Fruit fly (Drosophila melanogaster) whole organism, embryonic: ENCODE results near the gene M6.

ENCODE experiments used
- Ada2b ChIP-seq: fragments of 200-800 bp; sonication (Bioruptor generic); IDR thresholded peaks from 2 replicates; pipeline ENCODE4 v1.3.6; 2022; ENCODE audit warnings: missing biosample characterization, missing genetic modification characterization
- Atf3 ChIP-seq: fragments of 200-800 bp; sonication (Bioruptor generic); optimal IDR thresholded peaks from 3 replicates; lab custom pipeline; 2016; ENCODE audit warnings: missing biosample characterization, missing genetic modification characterization
- BtbVII ChIP-seq: fragments of 200-800 bp; sonication (Bioruptor generic); optimal IDR thresholded peaks from 3 replicates; lab custom pipeline; 2017; ENCODE audit warnings: missing biosample characterization, mild to moderate bottlenecking, missing genetic modification characterization
- CG11696 ChIP-seq: fragments of 200-800 bp; sonication (Bioruptor generic); IDR thresholded peaks from 2 replicates; pipeline ENCODE4 v1.3.6; 2022; ENCODE audit warnings: missing biosample characterization, missing genetic modification characterization
- CG1233 ChIP-seq: fragments of 200-800 bp; sonication (Bioruptor generic); optimal IDR thresholded peaks from 4 replicates; lab custom pipeline; 2018; ENCODE audit warnings: missing biosample characterization, mild to moderate bottlenecking, missing genetic modification characterization
- CG15073 ChIP-seq: fragments of 200-800 bp; sonication (Bioruptor generic); optimal IDR thresholded peaks from 2 replicates; lab custom pipeline; 2016; ENCODE audit warnings: missing biosample characterization, missing genetic modification characterization
- CG1529 ChIP-seq: fragments of 200-800 bp; sonication (Bioruptor generic); optimal IDR thresholded peaks from 3 replicates; lab custom pipeline; 2018; ENCODE audit warnings: missing biosample characterization, missing genetic modification characterization
- CG15479 ChIP-seq: fragments of 200-800 bp; sonication (Bioruptor generic); optimal IDR thresholded peaks from 3 replicates; lab custom pipeline; 2019; ENCODE audit warnings: missing biosample characterization, mild to moderate bottlenecking, missing genetic modification characterization, moderate library complexity
- CG17186 ChIP-seq: fragments of 200-800 bp; sonication (Bioruptor generic); optimal IDR thresholded peaks from 3 replicates; lab custom pipeline; 2017; ENCODE audit warnings: missing biosample characterization, missing genetic modification reagents, missing genetic modification characterization
- CG17385 ChIP-seq: fragments of 200-800 bp; sonication (Bioruptor generic); optimal IDR thresholded peaks from 3 replicates; lab custom pipeline; 2018; ENCODE audit warnings: missing biosample characterization, mild to moderate bottlenecking, missing genetic modification characterization
- CG18262 ChIP-seq: fragments of 200-800 bp; optimal IDR thresholded peaks from 3 replicates; lab custom pipeline; 2019; ENCODE audit warnings: missing biosample characterization, mild to moderate bottlenecking, missing genetic modification characterization, moderate library complexity
- CG18599 ChIP-seq: fragments of 200-800 bp; sonication (Bioruptor generic); optimal IDR thresholded peaks from 3 replicates; lab custom pipeline; 2017; ENCODE audit warnings: missing biosample characterization, missing genetic modification characterization, mild to moderate bottlenecking, moderate library complexity, missing genetic modification reagents
- CG18619 ChIP-seq: fragments of 200-800 bp; sonication (Bioruptor generic); optimal IDR thresholded peaks from 3 replicates; lab custom pipeline; 2017; ENCODE audit warnings: missing biosample characterization, mild to moderate bottlenecking, missing genetic modification characterization
- CG30020 ChIP-seq: fragments of 200-800 bp; optimal IDR thresholded peaks from 2 replicates; lab custom pipeline; 2019; ENCODE audit warnings: missing biosample characterization, mild to moderate bottlenecking, missing genetic modification characterization, moderate library complexity
- CG31224 ChIP-seq: fragments of 200-800 bp; sonication (Bioruptor generic); IDR thresholded peaks from 2 replicates; pipeline ENCODE4 v1.3.6; 2022; ENCODE audit warnings: missing biosample characterization, missing genetic modification characterization
- CG31365 ChIP-seq: fragments of 200-800 bp; sonication (Bioruptor generic); optimal IDR thresholded peaks from 2 replicates; lab custom pipeline; 2018; ENCODE audit warnings: missing biosample characterization, mild to moderate bottlenecking, missing genetic modification characterization
- CG34224 ChIP-seq: fragments of 200-800 bp; sonication (Bioruptor generic); IDR thresholded peaks from 3 replicates; pipeline ENCODE4 v1.3.6; 2022; ENCODE audit warnings: missing biosample characterization, missing genetic modification characterization; ENCODE audit not compliant: partially characterized antibody
- CG5953 ChIP-seq: fragments of 200-800 bp; sonication (Bioruptor generic); IDR thresholded peaks from 2 replicates; pipeline ENCODE4 v1.3.6; 2022; ENCODE audit warnings: missing biosample characterization, missing genetic modification characterization
- CG6254 ChIP-seq: fragments of 200-800 bp; sonication (Bioruptor generic); optimal IDR thresholded peaks from 3 replicates; lab custom pipeline; 2017; ENCODE audit warnings: mild to moderate bottlenecking, missing biosample characterization, missing genetic modification reagents, missing genetic modification characterization
- CG6272 ChIP-seq: fragments of 200-800 bp; sonication (Bioruptor generic); IDR thresholded peaks from 2 replicates; pipeline ENCODE4 v1.3.6; 2022; ENCODE audit warnings: missing biosample characterization, missing genetic modification characterization
- CG6791 ChIP-seq: fragments of 200-800 bp; sonication (Bioruptor generic); IDR thresholded peaks from 3 replicates; pipeline ENCODE4 v1.3.6; 2022; ENCODE audit warnings: missing biosample characterization, missing genetic modification characterization; ENCODE audit not compliant: partially characterized antibody
- CG7786 ChIP-seq: fragments of 200-800 bp; sonication (Bioruptor generic); optimal IDR thresholded peaks from 2 replicates; lab custom pipeline; 2016; ENCODE audit warnings: missing biosample characterization, missing genetic modification characterization
- CG8765 ChIP-seq: fragments of 200-800 bp; sonication (Bioruptor generic); IDR thresholded peaks from 2 replicates; pipeline ENCODE4 v1.3.6; 2022; ENCODE audit warnings: missing biosample characterization, missing genetic modification characterization
- CG8944 ChIP-seq: fragments of 200-800 bp; sonication (Bioruptor generic); optimal IDR thresholded peaks from 3 replicates; lab custom pipeline; 2016; ENCODE audit warnings: missing biosample characterization, missing genetic modification characterization
- D ChIP-seq, 2 experiments: fragments of 200-800 bp in 1 of 2; fragments of >200 bp in 1 of 2; sonication (Bioruptor generic) in 1 of 2; optimal IDR thresholded peaks; 2 replicates in 1 of 2; 3 replicates in 1 of 2; lab custom pipeline; 2017; ENCODE audit warnings: mild to moderate bottlenecking in 1 of 2, missing biosample characterization in 1 of 2, missing genetic modification characterization in 1 of 2, missing genetic modification reagents in 1 of 2
- Ets65A ChIP-seq: fragments of 200-800 bp; sonication (Bioruptor generic); peaks from one replicate; lab custom pipeline; 2016; ENCODE audit warnings: missing biosample characterization, missing genetic modification characterization
- NFAT ChIP-seq: fragments of 200-800 bp; sonication (Bioruptor generic); IDR thresholded peaks from 2 replicates; pipeline ENCODE4 v1.3.6; 2022; ENCODE audit warnings: missing biosample characterization, missing genetic modification characterization
- Poxn ChIP-seq: fragments of 200-800 bp; sonication (Bioruptor generic); IDR thresholded peaks from 2 replicates; pipeline ENCODE4 v1.3.6; 2022; ENCODE audit warnings: missing biosample characterization, missing genetic modification characterization
- Sry-β ChIP-seq: fragments of 200-800 bp; sonication (Bioruptor generic); optimal IDR thresholded peaks from 2 replicates; lab custom pipeline; 2018; ENCODE audit warnings: missing biosample characterization, mild to moderate bottlenecking, missing genetic modification characterization, moderate library complexity
- Sry-δ ChIP-seq: fragments of 200-800 bp; sonication (Bioruptor generic); optimal IDR thresholded peaks from 2 replicates; lab custom pipeline; 2016; ENCODE audit warnings: missing biosample characterization, missing genetic modification characterization
- TFAM ChIP-seq: fragments of 200-800 bp; sonication (Bioruptor generic); optimal IDR thresholded peaks from 2 replicates; lab custom pipeline; 2017; ENCODE audit warnings: missing biosample characterization, missing genetic modification characterization, inconsistent platforms
- Vsx1 ChIP-seq: fragments of 200-800 bp; sonication (Bioruptor generic); optimal IDR thresholded peaks from 2 replicates; lab custom pipeline; 2017; ENCODE audit warnings: missing biosample characterization, mild to moderate bottlenecking, missing genetic modification characterization, missing genetic modification reagents
- YL-1 ChIP-seq: fragments of 200-800 bp; sonication (Bioruptor generic); optimal IDR thresholded peaks from 3 replicates; lab custom pipeline; 2017; ENCODE audit warnings: missing biosample characterization, mild to moderate bottlenecking, missing genetic modification characterization
- aop ChIP-seq: fragments of 200-800 bp; sonication (Bioruptor generic); IDR thresholded peaks from 2 replicates; pipeline ENCODE4 v1.3.6; 2022; ENCODE audit warnings: missing biosample characterization, missing genetic modification characterization
- bab2 ChIP-seq: fragments of 200-800 bp; sonication (Bioruptor generic); optimal IDR thresholded peaks from 2 replicates; lab custom pipeline; 2016; ENCODE audit warnings: missing biosample characterization, missing genetic modification characterization
- cas ChIP-seq: fragments of 200-800 bp; sonication (Bioruptor generic); IDR thresholded peaks from 2 replicates; pipeline ENCODE4 v1.3.6; 2022; ENCODE audit warnings: missing biosample characterization, missing genetic modification characterization
- caup ChIP-seq: fragments of 200-800 bp; sonication (Bioruptor generic); optimal IDR thresholded peaks from 3 replicates; lab custom pipeline; 2017; ENCODE audit warnings: missing biosample characterization, mild to moderate bottlenecking, missing genetic modification characterization, moderate library complexity; ENCODE audit not compliant: severe bottlenecking
- chif ChIP-seq, 2 experiments: fragments of 200-800 bp; sonication (Bioruptor generic); optimal IDR thresholded peaks; 3 replicates each; lab custom pipeline; 2016; ENCODE audit warnings: missing biosample characterization in 2 of 2, missing genetic modification characterization in 2 of 2
- dimm ChIP-seq: fragments of 200-800 bp; sonication (Bioruptor generic); IDR thresholded peaks from 2 replicates; pipeline ENCODE4 v1.3.6; 2022; ENCODE audit warnings: missing biosample characterization, missing genetic modification characterization
- disco-r ChIP-seq: fragments of 200-800 bp; sonication (Bioruptor generic); optimal IDR thresholded peaks from 2 replicates; lab custom pipeline; 2016; ENCODE audit warnings: missing biosample characterization, missing genetic modification characterization
- fd64A ChIP-seq: fragments of 200-800 bp; sonication (Bioruptor generic); optimal IDR thresholded peaks from 3 replicates; lab custom pipeline; 2018; ENCODE audit warnings: missing biosample characterization, mild to moderate bottlenecking, missing genetic modification characterization
- ftz-f1 ChIP-seq: fragments of 200-800 bp; sonication (Bioruptor generic); optimal IDR thresholded peaks from 2 replicates; lab custom pipeline; 2016; ENCODE audit warnings: missing biosample characterization, missing genetic modification characterization
- gcm2 ChIP-seq: fragments of 200-800 bp; sonication (Bioruptor generic); optimal IDR thresholded peaks from 2 replicates; lab custom pipeline; 2016; ENCODE audit warnings: missing biosample characterization, missing genetic modification characterization
- gro ChIP-seq: fragments of 200-800 bp; sonication (Bioruptor generic); optimal IDR thresholded peaks from 2 replicates; lab custom pipeline; 2016; ENCODE audit warnings: missing biosample characterization, missing genetic modification characterization
- gsb ChIP-seq: fragments of 200-800 bp; sonication (Bioruptor generic); IDR thresholded peaks from 2 replicates; pipeline ENCODE4 v1.3.6; 2022; ENCODE audit warnings: missing biosample characterization, missing genetic modification characterization
- hbn ChIP-seq: fragments of 200-800 bp; sonication (Bioruptor generic); IDR thresholded peaks from 2 replicates; pipeline ENCODE4 v1.3.6; 2022; ENCODE audit warnings: missing biosample characterization, missing genetic modification characterization; ENCODE audit not compliant: partially characterized antibody
- run ChIP-seq: fragments of 200-800 bp; sonication (Bioruptor generic); optimal IDR thresholded peaks from 3 replicates; lab custom pipeline; 2018; ENCODE audit warnings: missing biosample characterization, mild to moderate bottlenecking, missing genetic modification characterization
- slou ChIP-seq: fragments of 200-800 bp; sonication (Bioruptor generic); optimal IDR thresholded peaks from 3 replicates; lab custom pipeline; 2016; ENCODE audit warnings: missing biosample characterization, missing genetic modification characterization
- sug ChIP-seq: fragments of 200-800 bp; optimal IDR thresholded peaks from 2 replicates; lab custom pipeline; 2019; ENCODE audit warnings: missing biosample characterization, mild to moderate bottlenecking, missing genetic modification characterization, moderate library complexity
- tap ChIP-seq: fragments of 200-800 bp; optimal IDR thresholded peaks from 3 replicates; lab custom pipeline; 2019; ENCODE audit warnings: missing biosample characterization, mild to moderate bottlenecking, missing genetic modification characterization, moderate library complexity
- trh ChIP-seq: fragments of 200-800 bp; sonication (Bioruptor generic); optimal IDR thresholded peaks from 2 replicates; lab custom pipeline; 2016; ENCODE audit warnings: missing biosample characterization, missing genetic modification characterization
- zfh2 ChIP-seq: fragments of 200-800 bp; sonication (Bioruptor generic); optimal IDR thresholded peaks from 2 replicates; lab custom pipeline; 2016; ENCODE audit warnings: missing biosample characterization, missing genetic modification characterization

M6 gene

DNA sequence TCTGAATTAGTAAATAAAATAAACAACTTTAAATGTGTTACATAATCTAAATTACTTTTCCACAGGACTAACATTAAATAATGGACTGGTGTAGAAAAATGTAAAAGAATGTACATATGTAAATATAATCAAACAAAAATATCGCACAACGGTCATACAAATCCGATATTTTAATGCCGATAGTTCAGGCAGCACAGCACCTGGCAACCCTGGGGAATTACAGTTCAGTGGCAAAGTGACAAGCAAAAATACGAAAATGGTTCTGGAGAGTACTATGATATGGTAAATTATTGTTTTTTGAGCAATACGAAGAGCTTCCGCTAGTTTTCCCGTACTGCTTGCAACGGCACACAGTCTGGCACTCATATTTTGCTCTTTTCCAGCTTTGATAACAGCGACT is 29.2 kb downstream of the M6 start, which contains the start of gene Rpn10 (continued):
- TF ChIP-seq chif (GFP tag; optimal IDR thresholded peaks at IDR 0.05; lab: Kevin White, UChicago) (peak in 1 of 2 experiments; percentile 5), CG18599 (no peak), NFAT (GFP tag; lab: Robert Waterston, UW) (no peak), zfh2 (GFP tag; lab: Kevin White, UChicago) (peak; percentile 27), Sry-β (no peak), CG1233 (GFP tag; lab: Kevin White, UChicago) (no peak), YL-1 (peak; percentile 71), Atf3 (GFP tag; lab: Kevin White, UChicago) (no peak), tap (tag; lab: Kevin White, UChicago) (no peak), Ets65A (GFP tag; lab: Kevin White, UChicago) (peak; percentile 90), CG30020 (tag; lab: Kevin White, UChicago) (peak; percentile 85), CG17186 (GFP tag; lab: Kevin White, UChicago) (no peak), fd64A (GFP tag; lab: Kevin White, UChicago) (no peak), CG34224 (GFP tag; lab: Robert Waterston, UW) (peak; percentile 98), CG15073 (GFP tag; lab: Kevin White, UChicago) (no peak), gcm2 (no peak), CG8765 (GFP tag; lab: Robert Waterston, UW) (no peak), CG31224 (GFP tag; lab: Robert Waterston, UW) (no peak), Poxn (GFP tag; lab: Robert Waterston, UW) (no peak), CG15479 (no peak), sug (peak; percentile 57), Vsx1 (GFP tag; lab: Kevin White, UChicago) (no peak), Sry-δ (GFP tag; lab: Kevin White, UChicago) (peak; percentile 81), ftz-f1 (GFP tag; lab: Kevin White, UChicago) (no peak), CG17385 (GFP tag; lab: Kevin White, UChicago) (no peak), aop (GFP tag; lab: Robert Waterston, UW) (no peak), run (no peak), CG18262 (tag; lab: Kevin White, UChicago) (peak; percentile 7), D (optimal IDR thresholded peaks at IDR 0.05; lab: Kevin White, UChicago) (no peak), D (GFP tag; optimal IDR thresholded peaks at IDR 0.05; lab: Kevin White, UChicago) (no peak), BtbVII (no peak), CG6791 (peak; percentile 98), bab2 (GFP tag; lab: Kevin White, UChicago) (no peak), CG7786 (GFP tag; lab: Kevin White, UChicago) (no peak), hbn (peak; percentile 98), disco-r (GFP tag; lab: Kevin White, UChicago) (no peak), Ada2b (GFP tag; lab: Robert Waterston, UW) (no peak), CG18619 (GFP tag; lab: Kevin White, UChicago) (no peak), CG11696 (no peak), slou (GFP tag; lab: Kevin White, UChicago) (no peak), CG8944 (GFP tag; lab: Kevin White, UChicago) (peak; percentile 5), CG1529 (GFP tag; lab: Kevin White, UChicago) (no peak), TFAM (GFP tag; lab: Kevin White, UChicago) (no peak), CG6254 (GFP tag; lab: Kevin White, UChicago) (peak; percentile 8), caup (GFP tag; lab: Kevin White, UChicago) (no peak), dimm (GFP tag; lab: Robert Waterston, UW) (no peak), trh (GFP tag; lab: Kevin White, UChicago) (no peak), gro (peak; percentile 69), CG6272 (no peak), gsb (GFP tag; lab: Robert Waterston, UW) (no peak), cas (GFP tag; lab: Robert Waterston, UW) (no peak), CG31365 (tag; lab: Kevin White, UChicago) (no peak), CG5953 (no peak)
